Worm (Caenorhabditis elegans) whole organism, L2 larva: ENCODE data around the gene T13C2.7.
A peak's percentile ranks its signal among the peaks of the same experiment; 100 is the strongest.

Source experiments
- C34F6.9 ChIP-seq: fragments of 150-350 bp; optimal IDR thresholded peaks from 2 replicates; lab custom pipeline; 2014; ENCODE audit warnings: missing biosample characterization, missing genetic modification characterization
- R02D3.7 ChIP-seq: fragments of 150-350 bp; optimal IDR thresholded peaks from 2 replicates; lab custom pipeline; 2014; ENCODE audit warnings: missing biosample characterization, missing genetic modification characterization
- Y55F3AM.14 ChIP-seq: fragments of 200-800 bp; sonication (Bioruptor generic); optimal IDR thresholded peaks from 2 replicates; lab custom pipeline; 2018; ENCODE audit warnings: mild to moderate bottlenecking, missing genetic modification characterization, missing compliant biosample characterization
- ZK546.5 ChIP-seq: sonication (generic microtip); optimal IDR thresholded peaks from 2 replicates; lab custom pipeline; 2017; ENCODE audit warnings: missing biosample characterization, missing genetic modification characterization
- aly-2 ChIP-seq: fragments of 150-350 bp; optimal IDR thresholded peaks from 2 replicates; lab custom pipeline; 2014; ENCODE audit warnings: missing biosample characterization, missing genetic modification characterization
- blmp-1 ChIP-seq: sonication (generic microtip); optimal IDR thresholded peaks from 2 replicates; lab custom pipeline; 2017; ENCODE audit warnings: missing genetic modification characterization, mild to moderate bottlenecking, missing compliant biosample characterization, antibody characterized with exemption, moderate library complexity; ENCODE audit not compliant: insufficient read depth
- ceh-82 ChIP-seq: fragments of 150-350 bp; optimal IDR thresholded peaks from 2 replicates; lab custom pipeline; 2014; ENCODE audit warnings: missing biosample characterization, missing genetic modification characterization
- crh-2 ChIP-seq: sonication (generic microtip); optimal IDR thresholded peaks from 2 replicates; lab custom pipeline; 2017; ENCODE audit warnings: missing biosample characterization, missing genetic modification characterization
- dmd-4 ChIP-seq: sonication (generic microtip); optimal IDR thresholded peaks from 2 replicates; lab custom pipeline; 2017; ENCODE audit warnings: missing biosample characterization, missing genetic modification characterization
- egl-27 ChIP-seq: sonication (generic microtip); optimal IDR thresholded peaks from 3 replicates; lab custom pipeline; 2017; ENCODE audit warnings: missing biosample characterization, missing genetic modification reagents, missing genetic modification characterization
- fos-1 ChIP-seq: fragments of 150-350 bp; optimal IDR thresholded peaks from 2 replicates; lab custom pipeline; 2014; ENCODE audit warnings: missing biosample characterization, missing genetic modification characterization
- gmeb-1 ChIP-seq: fragments of 150-350 bp; optimal IDR thresholded peaks from 2 replicates; lab custom pipeline; 2014; ENCODE audit warnings: missing biosample characterization, missing genetic modification characterization
- lin-11 ChIP-seq: fragments of 150-350 bp; sonication (generic microtip); optimal IDR thresholded peaks from 2 replicates; lab custom pipeline; 2014; ENCODE audit warnings: missing biosample characterization, missing genetic modification characterization, inconsistent platforms, mixed read lengths
- lin-13 ChIP-seq: fragments of 150-350 bp; optimal IDR thresholded peaks from 2 replicates; lab custom pipeline; 2014; ENCODE audit warnings: missing biosample characterization, missing genetic modification reagents, missing genetic modification characterization
- lin-39 ChIP-seq: fragments of 150-350 bp; optimal IDR thresholded peaks from 2 replicates; lab custom pipeline; 2014; ENCODE audit warnings: missing biosample characterization, missing genetic modification reagents, missing genetic modification characterization
- lsy-2 ChIP-seq, 2 experiments: fragments of 150-350 bp in 1 of 2; sonication (generic microtip) in 1 of 2; optimal IDR thresholded peaks; 2 replicates each; lab custom pipeline; 2014 to 2017; ENCODE audit warnings: missing biosample characterization in 2 of 2, missing genetic modification characterization in 2 of 2
- mab-5 ChIP-seq: fragments of 150-350 bp; optimal IDR thresholded peaks from 2 replicates; lab custom pipeline; 2014; ENCODE audit warnings: missing biosample characterization, missing genetic modification characterization
- mbf-1 ChIP-seq: sonication (generic microtip); optimal IDR thresholded peaks from 2 replicates; lab custom pipeline; 2017; ENCODE audit warnings: missing biosample characterization, missing genetic modification characterization
- nhr-10 ChIP-seq: sonication (generic microtip); optimal IDR thresholded peaks from 2 replicates; lab custom pipeline; 2017; ENCODE audit warnings: missing biosample characterization, missing genetic modification characterization
- nhr-12 ChIP-seq: fragments of 150-350 bp; optimal IDR thresholded peaks from 2 replicates; lab custom pipeline; 2014; ENCODE audit warnings: missing biosample characterization, missing genetic modification characterization
- nhr-129 ChIP-seq: fragments of 150-350 bp; optimal IDR thresholded peaks from 2 replicates; lab custom pipeline; 2014; ENCODE audit warnings: missing biosample characterization, missing genetic modification characterization
- nhr-21 ChIP-seq: fragments of 150-350 bp; optimal IDR thresholded peaks from 2 replicates; lab custom pipeline; 2014; ENCODE audit warnings: missing biosample characterization, missing genetic modification characterization
- nhr-23 ChIP-seq: fragments of 150-350 bp; optimal IDR thresholded peaks from 2 replicates; lab custom pipeline; 2014; ENCODE audit warnings: missing biosample characterization, missing genetic modification reagents, missing genetic modification characterization
- nhr-237 ChIP-seq: fragments of 150-350 bp; optimal IDR thresholded peaks from 2 replicates; lab custom pipeline; 2014; ENCODE audit warnings: missing biosample characterization, missing genetic modification characterization
- nhr-25 ChIP-seq: fragments of 150-350 bp; sonication (generic microtip); optimal IDR thresholded peaks from 3 replicates; lab custom pipeline; 2014; ENCODE audit warnings: missing biosample characterization, missing genetic modification characterization
- nhr-6 ChIP-seq: fragments of 150-350 bp; optimal IDR thresholded peaks from 2 replicates; lab custom pipeline; 2014; ENCODE audit warnings: missing biosample characterization, missing genetic modification characterization
- nhr-77 ChIP-seq: fragments of 150-350 bp; optimal IDR thresholded peaks from 2 replicates; lab custom pipeline; 2014; ENCODE audit warnings: missing biosample characterization, missing genetic modification characterization
- peb-1 ChIP-seq: fragments of 150-350 bp; optimal IDR thresholded peaks from 2 replicates; lab custom pipeline; 2014; ENCODE audit warnings: missing biosample characterization, missing genetic modification characterization
- skn-1 ChIP-seq: sonication (generic microtip); optimal IDR thresholded peaks from 2 replicates; lab custom pipeline; 2017; ENCODE audit warnings: missing biosample characterization, missing genetic modification characterization
- sma-3 ChIP-seq: sonication (generic microtip); optimal IDR thresholded peaks from 2 replicates; lab custom pipeline; 2016; ENCODE audit warnings: missing genetic modification reagents, missing genetic modification characterization, missing compliant biosample characterization
- sma-9 ChIP-seq, 2 experiments: fragments of 150-350 bp in 1 of 2; sonication (generic microtip) in 1 of 2; optimal IDR thresholded peaks; 2 replicates each; lab custom pipeline; 2014 to 2016; ENCODE audit warnings: missing genetic modification characterization in 2 of 2, mild to moderate bottlenecking in 1 of 2, missing biosample characterization in 1 of 2, missing compliant biosample characterization in 1 of 2, missing genetic modification reagents in 1 of 2, moderate library complexity in 1 of 2
- snpc-4 ChIP-seq: fragments of 150-350 bp; optimal IDR thresholded peaks from 2 replicates; lab custom pipeline; 2014; ENCODE audit warnings: missing biosample characterization, missing genetic modification characterization
- unc-55 ChIP-seq: fragments of 150-350 bp; sonication (generic microtip); optimal IDR thresholded peaks from 3 replicates; lab custom pipeline; 2014; ENCODE audit warnings: missing biosample characterization, missing genetic modification reagents, missing genetic modification characterization
- unc-62 ChIP-seq: fragments of 150-350 bp; optimal IDR thresholded peaks from 2 replicates; lab custom pipeline; 2014; ENCODE audit warnings: missing biosample characterization, missing genetic modification reagents, missing genetic modification characterization
- zag-1 ChIP-seq: fragments of 150-350 bp; optimal IDR thresholded peaks from 2 replicates; lab custom pipeline; 2014; ENCODE audit warnings: missing biosample characterization, missing genetic modification characterization
- ztf-11 ChIP-seq: sonication (generic microtip); optimal IDR thresholded peaks from 2 replicates; lab custom pipeline; 2017; ENCODE audit warnings: missing biosample characterization, missing genetic modification characterization
- ztf-4 ChIP-seq: fragments of 150-350 bp; optimal IDR thresholded peaks from 2 replicates; lab custom pipeline; 2014; ENCODE audit warnings: missing biosample characterization, missing genetic modification characterization

Gene T13C2.7

DNA sequence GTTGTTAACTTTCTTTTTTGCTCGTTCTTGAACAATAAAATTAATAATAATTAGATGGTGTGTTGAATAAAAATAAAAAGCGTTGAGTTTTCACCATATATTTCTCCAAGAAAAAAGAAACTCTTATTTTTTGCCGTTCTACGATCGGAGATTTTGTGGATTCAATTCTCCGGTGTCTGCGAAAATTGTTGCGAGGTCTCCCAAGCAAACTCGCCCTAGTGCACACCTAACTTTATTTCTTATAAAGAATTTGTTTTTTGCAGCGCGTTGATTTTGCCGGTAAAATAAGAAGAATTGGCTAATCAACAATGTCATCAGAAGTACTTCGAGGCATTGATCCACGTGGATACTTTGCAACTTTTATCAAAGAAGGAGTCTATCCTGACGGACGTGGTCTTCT is 37.8 kb upstream of the T13C2.7 start, which contains the start of gene exos-8 (continued):
- no peak for TF ChIP-seq nhr-12 (tag; lab: Kevin White, UChicago)
- TF ChIP-seq nhr-237 (tag; lab: Kevin White, UChicago), result no peak
- TF ChIP-seq nhr-21 (tag; lab: Kevin White, UChicago), result peak; percentile 13
- TF ChIP-seq nhr-10 (tag; lab: Kevin White, UChicago), result no peak
- no peak for TF ChIP-seq nhr-77 (tag; lab: Kevin White, UChicago)
- TF ChIP-seq ztf-4 (tag; lab: Kevin White, UChicago), result no peak
- peak; percentile 48 for TF ChIP-seq crh-2 (tag; lab: Kevin White, UChicago)
- TF ChIP-seq Y55F3AM.14 (GFP tag; lab: Kevin White, UChicago), result no peak

DNA sequence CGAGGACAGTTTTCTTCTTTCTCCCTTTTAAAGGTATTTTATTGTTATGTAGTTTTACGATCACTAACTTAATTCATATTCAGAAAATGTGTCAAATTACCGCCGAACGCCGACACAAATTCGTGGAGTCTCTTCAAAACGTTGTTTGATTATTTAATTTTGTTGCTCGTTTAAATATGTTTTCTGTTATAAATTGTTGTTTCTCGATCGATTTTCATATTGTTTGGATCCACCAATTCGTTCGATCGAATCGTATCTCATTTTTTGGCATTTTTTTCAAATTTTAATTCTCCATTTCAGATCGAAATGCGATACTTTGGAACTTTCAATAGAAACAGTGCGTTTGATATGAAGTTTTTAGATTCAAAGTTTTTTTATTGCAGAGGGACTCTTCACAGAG is 36.6 kb upstream of the T13C2.7 start, which contains the start of gene F41G3.6:
TSS of gene F41G3.6 (plus strand) at position 301 of the 400 bp plus-strand sequence.
- TF ChIP-seq fos-1 (tag; lab: Kevin White, UChicago) (no peak), nhr-6 (tag; lab: Kevin White, UChicago) (no peak), blmp-1 (tag; lab: Kevin White, UChicago) (no peak), lin-39 (tag; lab: Kevin White, UChicago) (no peak), lin-13 (GFP tag; lab: Kevin White, UChicago) (no peak), nhr-25 (no peak), nhr-21 (tag; lab: Kevin White, UChicago) (no peak), ztf-11 (no peak), skn-1 (tag; lab: Kevin White, UChicago) (no peak), nhr-129 (tag; lab: Kevin White, UChicago) (no peak), lsy-2 (tag; optimal IDR thresholded peaks at IDR 0.05; lab: Kevin White, UChicago) (no peak), mab-5 (tag; lab: Kevin White, UChicago) (no peak), dmd-4 (no peak), snpc-4 (tag; lab: Kevin White, UChicago) (no peak), lin-11 (tag; lab: Kevin White, UChicago) (no peak), mbf-1 (tag; lab: Kevin White, UChicago) (no peak), ceh-82 (tag; lab: Kevin White, UChicago) (no peak)

- TF ChIP-seq dmd-4, result no peak
- TF ChIP-seq aly-2, result no peak
- no peak for TF ChIP-seq sma-3
- no peak for TF ChIP-seq peb-1
- TF ChIP-seq nhr-237 (tag; lab: Kevin White, UChicago), result no peak
- TF ChIP-seq sma-9 (GFP tag; optimal IDR thresholded peaks at IDR 0.05; lab: Kevin White, UChicago), result no peak
- no peak for TF ChIP-seq sma-9 (tag; optimal IDR thresholded peaks at IDR 0.05; lab: Kevin White, UChicago)
- no peak for TF ChIP-seq unc-55 (GFP tag; lab: Kevin White, UChicago)
- TF ChIP-seq C34F6.9 (tag; lab: Kevin White, UChicago), result no peak
- TF ChIP-seq zag-1 (tag; lab: Kevin White, UChicago), result no peak
- no peak for TF ChIP-seq egl-27 (tag; lab: Kevin White, UChicago)
Measured at ce11 chrII:6744648-6745047, 34.6 kb upstream of the T13C2.7 start, which contains the start of gene ins-15. TSS of gene ins-15 (minus strand) at chrII:6744748.

DNA sequence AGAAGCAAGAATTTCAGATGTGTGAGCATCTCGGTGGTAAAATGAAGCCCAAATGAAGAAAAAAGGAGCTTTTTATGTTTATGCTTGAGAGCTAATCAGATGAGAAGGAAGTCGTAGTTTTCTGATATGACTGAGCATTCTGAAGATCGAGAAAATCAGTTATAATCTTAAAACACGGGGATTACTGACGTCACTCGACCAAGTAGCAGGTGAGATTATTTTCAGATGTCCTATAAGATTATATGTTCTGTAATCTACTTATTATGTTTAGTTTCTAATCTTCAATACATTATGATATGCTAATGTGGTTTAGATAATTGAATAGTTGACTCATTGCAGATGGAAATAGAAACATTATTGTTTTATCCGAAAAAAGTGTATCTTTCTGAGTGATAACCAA is 33.4 kb upstream of the T13C2.7 start, which contains the start of gene ins-14:
TSS of gene ins-14 (minus strand) at position 32 of the 400 bp plus-strand sequence.
- TF ChIP-seq R02D3.7, result no peak
- peak; percentile 33 for TF ChIP-seq sma-9 (GFP tag; optimal IDR thresholded peaks at IDR 0.05; lab: Kevin White, UChicago)
- TF ChIP-seq sma-9 (tag; optimal IDR thresholded peaks at IDR 0.05; lab: Kevin White, UChicago), result no peak
- TF ChIP-seq, all 48 proteins: peak for 1

DNA sequence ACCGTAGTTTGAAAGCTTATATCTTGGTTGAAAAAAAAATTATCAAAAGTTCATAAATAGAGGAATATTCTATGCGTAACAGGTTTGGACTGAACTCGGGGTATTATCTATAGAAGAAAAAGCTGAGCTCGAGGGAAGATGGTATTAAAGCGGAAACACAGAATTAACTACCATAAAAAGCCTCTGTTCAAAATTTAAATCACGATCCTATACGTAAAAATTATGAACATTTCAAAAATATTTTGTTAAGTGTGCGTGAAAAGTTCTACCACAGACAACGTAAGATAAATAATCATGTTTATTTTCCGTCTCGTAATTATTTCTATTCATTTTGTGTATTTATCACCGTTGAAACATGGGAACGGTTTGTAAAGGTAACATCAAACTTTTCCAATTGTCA is 32.8 kb upstream of the T13C2.7 start, which contains the start of gene F41G3.5:
TSS of gene F41G3.5 (plus strand) at position 301 of the 400 bp plus-strand sequence.
- TF ChIP-seq sma-3, result no peak

DNA sequence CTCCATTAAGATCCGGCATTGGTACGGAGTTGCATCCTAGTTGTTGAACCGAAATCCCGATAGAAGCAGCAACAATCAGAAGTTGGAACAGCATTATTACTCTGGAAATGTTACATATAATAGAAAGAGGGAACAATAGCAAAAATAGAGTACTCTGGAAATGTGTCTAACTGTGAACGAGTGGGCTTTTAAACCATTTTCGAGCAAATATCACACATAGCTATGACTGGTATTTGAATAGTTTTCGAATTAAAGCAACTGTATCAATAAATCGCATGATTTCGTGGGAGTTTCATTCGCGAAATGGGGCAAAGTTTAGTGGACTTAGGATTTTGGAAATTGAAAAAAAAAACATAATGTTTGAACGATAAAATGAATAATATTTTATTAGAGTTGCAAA is 29.8 kb upstream of the T13C2.7 start, which contains the start of gene F41G3.10:
TSS of gene F41G3.10 (minus strand) at position 101 of the 400 bp plus-strand sequence.
- TF ChIP-seq nhr-23 (tag; lab: Kevin White, UChicago) (no peak), gmeb-1 (no peak), dmd-4 (no peak), skn-1 (tag; lab: Kevin White, UChicago) (no peak), ZK546.5 (no peak), peb-1 (no peak), ztf-4 (tag; lab: Kevin White, UChicago) (no peak), mbf-1 (tag; lab: Kevin White, UChicago) (no peak), unc-62 (GFP tag; lab: Kevin White, UChicago) (no peak), nhr-237 (tag; lab: Kevin White, UChicago) (no peak), zag-1 (tag; lab: Kevin White, UChicago) (no peak)
